Worm (Caenorhabditis elegans): ENCODE data around the gene asp-18.

asp-18 gene

DNA sequence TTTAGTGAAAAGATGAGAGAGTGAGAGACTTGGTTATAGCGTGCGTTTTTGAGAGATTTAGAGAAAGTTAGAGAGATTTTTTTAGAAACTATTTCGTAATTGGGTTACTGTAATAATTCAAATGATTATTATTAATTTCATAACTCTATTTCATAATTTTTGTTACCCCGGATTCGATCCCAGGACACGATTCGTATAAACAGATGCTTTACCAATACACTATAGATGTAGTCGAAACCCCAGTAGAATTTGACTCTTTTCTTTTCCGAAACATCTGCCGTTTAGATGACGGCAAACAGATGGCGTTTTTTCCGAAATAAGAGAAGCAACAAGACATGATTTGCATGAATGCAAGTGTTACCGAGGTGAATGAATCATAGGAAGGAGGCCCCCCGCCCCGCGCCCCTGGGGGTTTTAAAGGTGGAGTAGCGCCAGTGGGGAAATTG lies 21.4 kb downstream of the asp-18 start:
- TF ChIP-seq ztf-29 (GFP tag; IDR thresholded peaks at IDR 0.05) = no peak
- TF ChIP-seq cog-1 (tag; optimal IDR thresholded peaks at IDR 0.05) = peak; percentile 84
- no peak for TF ChIP-seq flt-1 (GFP tag; IDR thresholded peaks at IDR 0.05)
- TF ChIP-seq tab-1 (GFP tag; IDR thresholded peaks at IDR 0.05) = peak; percentile 71; the same call in 1 of the 2 replicates
- no peak for TF ChIP-seq T22C8.4 (GFP tag; IDR thresholded peaks at IDR 0.05)

- no peak for TF ChIP-seq tab-1 (GFP tag; IDR thresholded peaks at IDR 0.05)
These were observed 22.1 kb downstream of the asp-18 start, which contains the start of gene Y17D7C.6 for ce11 chrV:18709203-18709860. Gene Y17D7C.6 (plus strand): TSS chrV:18709810.

ce11 chrV:18708015-18708414 lies 23.5 kb downstream of the asp-18 start:
- TF ChIP-seq ztf-29 (GFP tag; IDR thresholded peaks at IDR 0.05) (no peak), klf-2 (GFP tag; conservative IDR thresholded peaks at IDR 0.05) (no peak), T22C8.4 (GFP tag; IDR thresholded peaks at IDR 0.05) (no peak), flt-1 (GFP tag; IDR thresholded peaks at IDR 0.05) (no peak), tab-1 (GFP tag; IDR thresholded peaks at IDR 0.05) (no peak), ztf-23 (GFP tag; IDR thresholded peaks at IDR 0.05) (no peak), med-1 (GFP tag; optimal IDR thresholded peaks at IDR 0.05; ENCODE audit: insufficient read depth) (no peak), cog-1 (tag; optimal IDR thresholded peaks at IDR 0.05) (no peak), ref-1 (GFP tag; conservative IDR thresholded peaks at IDR 0.05) (no peak)

DNA sequence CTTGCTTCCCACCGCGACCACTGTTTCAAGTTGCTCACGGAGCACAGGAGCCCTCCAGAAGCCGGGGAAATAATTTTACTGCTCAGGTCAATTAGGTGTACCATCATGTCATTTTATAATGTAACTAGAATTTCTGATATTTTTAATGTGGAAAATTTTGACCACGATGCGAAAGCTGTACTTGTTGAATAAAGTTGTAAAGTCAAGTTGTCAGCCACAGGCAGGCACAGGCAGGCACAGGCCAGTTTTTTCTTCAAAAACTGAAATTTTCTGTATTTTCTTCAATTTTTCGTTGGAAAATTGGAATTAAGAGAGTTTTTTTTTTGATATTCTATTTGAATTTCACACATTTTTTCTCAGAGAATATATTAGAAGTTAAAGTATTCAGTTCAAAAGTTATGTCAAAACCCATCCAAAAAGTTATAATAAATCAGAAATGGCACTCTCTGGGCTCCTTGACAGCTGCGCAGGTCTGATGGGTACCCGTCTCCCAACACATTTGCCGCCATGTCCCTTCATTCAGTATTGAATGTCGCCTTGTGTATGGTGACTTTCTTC lies 25.3 kb downstream of the asp-18 start, which contains the start of gene Y17D7C.1:
Gene Y17D7C.1 (plus strand): TSS at position 508 of the 558 bp plus-strand sequence.
- TF ChIP-seq klf-2 (GFP tag; conservative IDR thresholded peaks at IDR 0.05) = no peak

- peak; percentile 57; the same call in 1 of the 2 replicates for TF ChIP-seq tab-1 (GFP tag; IDR thresholded peaks at IDR 0.05)
- no peak for TF ChIP-seq flt-1 (GFP tag; IDR thresholded peaks at IDR 0.05)
- peak; percentile 49; the same call in 1 of the 2 replicates for TF ChIP-seq T22C8.4 (GFP tag; IDR thresholded peaks at IDR 0.05)
- TF ChIP-seq ztf-23 (GFP tag; IDR thresholded peaks at IDR 0.05) = no peak
These were observed 26.0 kb downstream of the asp-18 start for ce11 chrV:18705319-18706062.

ce11 chrV:18701306-18701705 lies 30.2 kb downstream of the asp-18 start, which contains the start of gene Y69H2.9:
Gene Y69H2.9 (plus strand): TSS chrV:18701538.
- TF ChIP-seq klf-2 (GFP tag; conservative IDR thresholded peaks at IDR 0.05) = no peak
- TF ChIP-seq ref-1 (GFP tag; conservative IDR thresholded peaks at IDR 0.05) = no peak
- TF ChIP-seq ztf-29 (GFP tag; IDR thresholded peaks at IDR 0.05) = no peak
- no peak for TF ChIP-seq cog-1 (tag; optimal IDR thresholded peaks at IDR 0.05)
- no peak for TF ChIP-seq T22C8.4 (GFP tag; IDR thresholded peaks at IDR 0.05)
- no peak for TF ChIP-seq med-1 (GFP tag; optimal IDR thresholded peaks at IDR 0.05; ENCODE audit: insufficient read depth)
- no peak for TF ChIP-seq flt-1 (GFP tag; IDR thresholded peaks at IDR 0.05)
- no peak for TF ChIP-seq tab-1 (GFP tag; IDR thresholded peaks at IDR 0.05)
- no peak for TF ChIP-seq ztf-23 (GFP tag; IDR thresholded peaks at IDR 0.05)

DNA sequence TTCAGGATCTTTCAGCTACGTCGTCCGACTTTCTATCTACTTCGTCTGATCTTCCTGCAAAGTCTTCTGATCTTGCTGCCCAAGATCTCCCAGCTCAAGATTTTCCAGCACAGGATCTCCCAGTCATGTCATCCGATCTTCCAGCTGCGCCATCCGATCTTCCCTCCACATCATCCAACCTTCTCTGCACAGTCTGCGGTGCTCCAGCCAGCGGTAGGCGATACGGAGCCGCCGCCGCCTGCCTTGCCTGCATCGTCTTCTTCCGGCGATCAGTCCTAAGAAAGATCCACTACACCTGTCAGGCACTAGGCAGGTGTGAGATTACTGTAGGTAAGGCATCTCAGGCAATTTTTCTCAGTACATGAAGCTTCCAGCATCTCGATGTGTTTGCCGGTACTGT lies 32.2 kb downstream of the asp-18 start, which contains the start of gene nhr-241:
Gene nhr-241 (plus strand): TSS at position 126 of the 400 bp plus-strand sequence.
- TF ChIP-seq med-1 (GFP tag; optimal IDR thresholded peaks at IDR 0.05; ENCODE audit: insufficient read depth) (no peak), cog-1 (tag; optimal IDR thresholded peaks at IDR 0.05) (no peak), klf-2 (GFP tag; conservative IDR thresholded peaks at IDR 0.05) (no peak), ref-1 (GFP tag; conservative IDR thresholded peaks at IDR 0.05) (no peak), flt-1 (GFP tag; IDR thresholded peaks at IDR 0.05) (no peak), ztf-23 (GFP tag; IDR thresholded peaks at IDR 0.05) (no peak), T22C8.4 (GFP tag; IDR thresholded peaks at IDR 0.05) (no peak), ztf-29 (GFP tag; IDR thresholded peaks at IDR 0.05) (no peak), tab-1 (GFP tag; IDR thresholded peaks at IDR 0.05) (no peak)

ce11 chrV:18695469-18695868 lies 36.0 kb downstream of the asp-18 start:
- TF ChIP-seq ztf-23 (GFP tag; IDR thresholded peaks at IDR 0.05) (no peak), klf-2 (GFP tag; conservative IDR thresholded peaks at IDR 0.05) (no peak), ztf-29 (GFP tag; IDR thresholded peaks at IDR 0.05) (no peak), flt-1 (GFP tag; IDR thresholded peaks at IDR 0.05) (no peak), ref-1 (GFP tag; conservative IDR thresholded peaks at IDR 0.05) (no peak), med-1 (GFP tag; optimal IDR thresholded peaks at IDR 0.05; ENCODE audit: insufficient read depth) (no peak), cog-1 (tag; optimal IDR thresholded peaks at IDR 0.05) (no peak), T22C8.4 (GFP tag; IDR thresholded peaks at IDR 0.05) (no peak), tab-1 (GFP tag; IDR thresholded peaks at IDR 0.05) (no peak)

ce11 chrV:18689681-18690080 lies 41.8 kb downstream of the asp-18 start, which contains the start of the genes ubc-19 and Y69H2.7:
Gene ubc-19 (minus strand): TSS chrV:18689762.
Gene Y69H2.7 (plus strand): TSS chrV:18689989.
- TF ChIP-seq med-1 (GFP tag; optimal IDR thresholded peaks at IDR 0.05; ENCODE audit: insufficient read depth) (no peak), T22C8.4 (GFP tag; IDR thresholded peaks at IDR 0.05) (no peak), flt-1 (GFP tag; IDR thresholded peaks at IDR 0.05) (no peak), ztf-29 (GFP tag; IDR thresholded peaks at IDR 0.05) (no peak), tab-1 (GFP tag; IDR thresholded peaks at IDR 0.05) (no peak), ztf-23 (GFP tag; IDR thresholded peaks at IDR 0.05) (no peak), ref-1 (GFP tag; conservative IDR thresholded peaks at IDR 0.05) (no peak), klf-2 (GFP tag; conservative IDR thresholded peaks at IDR 0.05) (no peak), cog-1 (tag; optimal IDR thresholded peaks at IDR 0.05) (no peak)

All from whole organism, midembryonic.